Worm (Caenorhabditis elegans) whole organism, L4 larva: ENCODE results near the gene lin-48.

Source experiments
- F10B5.3 ChIP-seq: sonication (generic microtip); optimal IDR thresholded peaks from 2 replicates; lab custom pipeline; 2016; ENCODE audit warnings: mild to moderate bottlenecking, missing genetic modification characterization, missing compliant biosample characterization
- F49E8.2 ChIP-seq: sonication (generic microtip); optimal IDR thresholded peaks from 2 replicates; lab custom pipeline; 2016; ENCODE audit warnings: missing compliant biosample characterization, mild to moderate bottlenecking, missing genetic modification characterization, borderline replicate concordance
- ceh-62 ChIP-seq: sonication (generic microtip); optimal IDR thresholded peaks from 2 replicates; lab custom pipeline; 2017; ENCODE audit warnings: missing biosample characterization, missing genetic modification characterization
- cey-2 ChIP-seq: sonication (generic microtip); optimal IDR thresholded peaks from 3 replicates; lab custom pipeline; 2017; ENCODE audit warnings: missing genetic modification characterization, mild to moderate bottlenecking, missing compliant biosample characterization, antibody characterized with exemption, borderline replicate concordance; ENCODE audit not compliant: insufficient read depth
- ctbp-1 ChIP-seq: fragments of 200-800 bp; sonication (Bioruptor generic); IDR thresholded peaks from 2 replicates; pipeline ENCODE4 v1.3.6; 2022; ENCODE audit warnings: missing genetic modification reagents, missing genetic modification characterization, missing compliant biosample characterization
- daf-12 ChIP-seq: fragments of 150-350 bp; optimal IDR thresholded peaks from 2 replicates; lab custom pipeline; 2014; ENCODE audit warnings: missing biosample characterization, missing genetic modification reagents, missing genetic modification characterization
- gei-8 ChIP-seq: fragments of 200-800 bp; sonication (Bioruptor generic); optimal IDR thresholded peaks from 2 replicates; lab custom pipeline; 2018; ENCODE audit warnings: mild to moderate bottlenecking, missing genetic modification characterization, missing compliant biosample characterization
- jun-1 ChIP-seq: fragments of 150-350 bp; optimal IDR thresholded peaks from 2 replicates; lab custom pipeline; 2014; ENCODE audit warnings: missing biosample characterization, missing genetic modification reagents, missing genetic modification characterization
- mdl-1 ChIP-seq, 2 experiments: fragments of 150-350 bp in 1 of 2; sonication (generic microtip) in 1 of 2; optimal IDR thresholded peaks; 2 replicates each; lab custom pipeline; 2014 to 2017; ENCODE audit warnings: missing biosample characterization in 2 of 2, missing genetic modification characterization in 2 of 2
- mep-1 ChIP-seq: fragments of 150-350 bp; sonication (generic microtip); optimal IDR thresholded peaks from 3 replicates; lab custom pipeline; 2014; ENCODE audit warnings: missing biosample characterization, missing genetic modification characterization
- nhr-11 ChIP-seq: fragments of 150-350 bp; optimal IDR thresholded peaks from 2 replicates; lab custom pipeline; 2014; ENCODE audit warnings: missing biosample characterization, missing genetic modification characterization
- php-3 ChIP-seq: fragments of 200-800 bp; sonication (Bioruptor generic); IDR thresholded peaks from 2 replicates; pipeline ENCODE4 v1.3.6; 2022; ENCODE audit warnings: missing genetic modification reagents, missing genetic modification characterization, missing compliant biosample characterization
- tra-1 ChIP-seq: fragments of 200-800 bp; sonication (Bioruptor generic); IDR thresholded peaks from 2 replicates; pipeline ENCODE4 v1.3.6; 2022; ENCODE audit warnings: missing genetic modification reagents, missing genetic modification characterization, missing compliant biosample characterization

ce11 chrIII:3790855-3791254 lies 45.6 kb downstream of the lin-48 start:
- TF ChIP-seq F10B5.3 (tag; lab: Kevin White, UChicago) (no peak), cey-2 (tag; lab: Kevin White, UChicago) (no peak), jun-1 (tag; lab: Kevin White, UChicago) (no peak), gei-8 (no peak), nhr-11 (tag; lab: Kevin White, UChicago) (no peak), F49E8.2 (tag; lab: Kevin White, UChicago) (no peak), ceh-62 (tag; lab: Kevin White, UChicago) (no peak), daf-12 (tag; lab: Kevin White, UChicago) (no peak), tra-1 (no peak), ctbp-1 (GFP tag; lab: Robert Waterston, UW) (no peak), mep-1 (tag; lab: Kevin White, UChicago) (peak; percentile 1), php-3 (no peak), mdl-1 (tag; optimal IDR thresholded peaks at IDR 0.05; lab: Kevin White, UChicago) (no peak)
